Fruit fly (Drosophila melanogaster): ENCODE results near the gene Ir94e.

Ir94e gene

DNA sequence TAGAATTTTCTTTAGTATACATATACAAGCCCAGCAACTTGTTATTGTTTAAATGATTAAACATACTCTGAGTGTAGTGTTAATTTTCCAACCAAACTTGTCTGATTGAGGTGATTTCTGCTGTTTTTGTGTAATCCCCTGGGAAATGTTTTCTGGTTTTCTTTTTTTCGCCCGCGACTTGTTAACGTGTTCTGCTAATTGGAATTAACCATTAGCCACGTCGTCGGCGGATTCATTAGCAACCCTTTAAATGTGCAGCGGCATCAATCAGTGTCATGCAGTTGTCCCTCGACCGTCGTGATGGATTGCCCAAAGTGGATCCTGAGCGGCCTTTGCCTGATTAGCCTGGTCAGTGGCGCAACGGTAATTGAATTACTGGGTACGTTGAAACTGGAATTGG lies at the start of gene Ir94e:
Gene Ir94e, plus strand, starts transcription at position 301 of the 400 bp plus-strand sequence.
- TF ChIP-seq Crg-1 (GFP tag; optimal IDR thresholded peaks at IDR 0.05) (no peak), CG11617 (GFP tag; optimal IDR thresholded peaks at IDR 0.05) (no peak), cic (GFP tag; optimal IDR thresholded peaks at IDR 0.05) (no peak), tj (GFP tag; optimal IDR thresholded peaks at IDR 0.05) (no peak), pad (GFP tag; optimal IDR thresholded peaks at IDR 0.05) (no peak), ovo (GFP tag; optimal IDR thresholded peaks at IDR 0.05) (no peak), kay (GFP tag; ENCODE audit: borderline replicate concordance) (no peak), Mnt (GFP tag; optimal IDR thresholded peaks at IDR 0.05) (no peak), Hr96 (GFP tag; optimal IDR thresholded peaks at IDR 0.05) (no peak), CG7045 (GFP tag; optimal IDR thresholded peaks at IDR 0.05) (no peak), bab1 (GFP tag; optimal IDR thresholded peaks at IDR 0.05) (no peak), CG14711 (tag; optimal IDR thresholded peaks at IDR 0.05) (no peak), CG7101 (tag; optimal IDR thresholded peaks at IDR 0.05) (no peak), Clk (GFP tag; optimal IDR thresholded peaks at IDR 0.05) (no peak), cnc (optimal IDR thresholded peaks at IDR 0.05) (no peak), CG5204 (GFP tag; optimal IDR thresholded peaks at IDR 0.05) (no peak), CG12768 (GFP tag; optimal IDR thresholded peaks at IDR 0.05) (no peak), toe (GFP tag; optimal IDR thresholded peaks at IDR 0.05) (no peak), CG33017 (tag; optimal IDR thresholded peaks at IDR 0.05) (no peak), CG1620 (GFP tag; optimal IDR thresholded peaks at IDR 0.05) (no peak)

DNA sequence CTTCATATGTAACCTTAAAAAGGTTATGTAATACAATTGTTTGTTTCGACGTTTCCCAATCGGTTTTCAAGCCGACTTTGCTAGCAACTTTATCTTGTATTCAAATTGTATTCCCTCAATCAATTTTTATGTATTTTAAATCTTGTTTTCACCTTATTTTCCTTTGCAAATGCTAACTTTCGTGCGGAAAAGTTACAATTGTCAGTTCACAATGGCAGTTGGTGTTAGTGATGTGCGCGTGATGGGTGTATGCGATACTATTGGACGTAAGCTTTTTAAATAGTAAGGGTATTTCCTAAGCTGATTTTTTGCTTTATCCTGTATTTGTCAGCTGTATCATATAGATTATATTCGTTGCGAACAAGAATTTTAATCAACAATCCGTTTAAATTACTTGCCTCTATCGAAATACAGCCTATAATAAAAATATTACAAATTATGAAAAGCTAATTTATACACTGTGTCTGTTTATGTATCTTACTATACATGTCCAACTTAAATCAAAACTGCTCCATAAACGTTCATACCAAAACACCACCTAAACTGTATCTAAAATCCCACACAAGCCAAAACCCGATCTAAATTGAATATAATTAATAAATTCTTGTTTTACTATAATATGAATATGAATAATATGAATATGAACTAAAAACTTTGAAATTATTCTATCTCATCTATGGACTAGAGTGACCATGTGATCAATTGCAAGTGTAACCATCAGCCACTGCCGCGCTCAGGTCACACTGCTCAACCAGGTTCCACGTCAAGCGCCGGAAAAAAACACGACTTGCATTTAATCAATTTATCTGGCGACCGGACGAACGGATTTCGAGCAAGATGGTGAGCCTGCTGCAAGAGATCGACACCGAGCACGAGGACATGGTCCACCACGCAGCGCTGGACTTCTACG lies 49.2 kb upstream of the Ir94e start, which contains the start of the genes ATPsynCF6 and Sec13:
Gene ATPsynCF6, minus strand, starts transcription at position 236 of the 910 bp plus-strand sequence.
Gene Sec13, plus strand, starts transcription at position 450 of the 910 bp plus-strand sequence.
- TF ChIP-seq tj (GFP tag; optimal IDR thresholded peaks at IDR 0.05) (peak; percentile 14), Clk (GFP tag; optimal IDR thresholded peaks at IDR 0.05) (no peak), cnc (optimal IDR thresholded peaks at IDR 0.05) (no peak), Mnt (GFP tag; optimal IDR thresholded peaks at IDR 0.05) (peak; percentile 13), toe (GFP tag; optimal IDR thresholded peaks at IDR 0.05) (peak; percentile 88), Hr96 (GFP tag; optimal IDR thresholded peaks at IDR 0.05) (peak; percentile 53), Crg-1 (GFP tag; optimal IDR thresholded peaks at IDR 0.05) (no peak), CG5204 (GFP tag; optimal IDR thresholded peaks at IDR 0.05) (no peak), bab1 (GFP tag; optimal IDR thresholded peaks at IDR 0.05) (peak; percentile 51), ovo (GFP tag; optimal IDR thresholded peaks at IDR 0.05) (peak; percentile 8), pad (GFP tag; optimal IDR thresholded peaks at IDR 0.05) (peak; percentile 13), CG7101 (tag; optimal IDR thresholded peaks at IDR 0.05) (peak; percentile 29), kay (GFP tag; ENCODE audit: borderline replicate concordance) (no peak), CG7045 (GFP tag; optimal IDR thresholded peaks at IDR 0.05) (peak; percentile 60), CG33017 (tag; optimal IDR thresholded peaks at IDR 0.05) (peak; percentile 12), CG11617 (GFP tag; optimal IDR thresholded peaks at IDR 0.05) (no peak), CG12768 (GFP tag; optimal IDR thresholded peaks at IDR 0.05) (peak; percentile 49), cic (GFP tag; optimal IDR thresholded peaks at IDR 0.05) (no peak), CG14711 (tag; optimal IDR thresholded peaks at IDR 0.05) (peak; percentile 33), CG1620 (GFP tag; optimal IDR thresholded peaks at IDR 0.05) (no peak)

DNA sequence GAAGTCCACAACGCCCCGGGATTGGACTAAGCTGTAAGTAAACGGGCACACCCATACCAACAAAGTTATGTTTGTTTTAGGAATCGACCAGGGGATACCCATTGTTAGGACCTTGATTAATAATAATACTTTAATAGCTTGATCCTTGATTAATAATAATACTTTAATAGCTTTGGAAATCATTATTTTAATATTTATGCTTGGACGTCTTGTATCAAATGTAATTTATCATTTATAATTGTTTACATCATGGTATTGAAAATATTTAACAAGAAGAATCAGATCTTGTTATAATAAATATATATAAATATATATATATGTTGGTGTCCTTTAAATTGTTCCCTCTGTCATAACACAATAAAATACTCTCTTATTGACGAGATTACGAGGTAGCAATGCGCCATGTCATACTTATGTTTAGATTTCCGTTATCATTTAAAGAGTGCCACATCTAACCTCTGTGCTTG lies 48.4 kb upstream of the Ir94e start:
- TF ChIP-seq CG7101 (tag; optimal IDR thresholded peaks at IDR 0.05) (peak; percentile 76), CG7045 (GFP tag; optimal IDR thresholded peaks at IDR 0.05) (peak; percentile 63), CG1620 (GFP tag; optimal IDR thresholded peaks at IDR 0.05) (no peak), CG33017 (tag; optimal IDR thresholded peaks at IDR 0.05) (peak; percentile 81), CG11617 (GFP tag; optimal IDR thresholded peaks at IDR 0.05) (peak; percentile 65), CG14711 (tag; optimal IDR thresholded peaks at IDR 0.05) (peak; percentile 78), cnc (optimal IDR thresholded peaks at IDR 0.05) (no peak), CG12768 (GFP tag; optimal IDR thresholded peaks at IDR 0.05) (peak; percentile 40)

DNA sequence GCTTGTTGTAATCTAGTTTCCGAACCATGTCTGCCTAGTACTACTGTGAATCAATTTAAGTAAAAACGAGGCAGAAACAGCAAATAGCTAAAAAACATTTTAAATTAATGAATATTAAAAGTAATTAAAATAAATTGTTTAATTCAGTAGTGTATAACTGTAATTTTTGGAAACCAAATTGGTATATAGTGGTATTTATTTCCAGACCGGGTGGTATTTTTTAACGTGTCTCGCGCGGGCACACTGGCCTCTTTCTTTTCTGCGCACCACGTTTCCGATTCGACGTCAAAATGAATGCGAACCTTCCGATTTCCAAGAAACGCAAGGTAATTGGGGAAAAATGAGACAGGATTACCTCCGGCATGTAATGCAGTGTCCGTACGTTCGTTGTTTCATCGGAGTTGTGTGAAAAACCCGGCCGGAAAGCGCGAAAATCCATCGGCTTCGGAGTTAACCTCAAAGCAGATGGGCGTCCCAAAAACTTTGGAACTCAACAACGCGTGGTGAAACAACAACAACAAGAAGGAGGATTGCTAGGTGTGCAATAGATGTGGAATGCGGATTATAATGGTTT lies 46.7 kb upstream of the Ir94e start, which contains the start of gene RpS3:
Gene RpS3, plus strand, starts transcription at position 248 of the 574 bp plus-strand sequence.
- no peak for TF ChIP-seq CG1620 (GFP tag; optimal IDR thresholded peaks at IDR 0.05)
- peak; percentile 12 for TF ChIP-seq toe (GFP tag; optimal IDR thresholded peaks at IDR 0.05)
- no peak for TF ChIP-seq Clk (GFP tag; optimal IDR thresholded peaks at IDR 0.05)
- TF ChIP-seq CG11617 (GFP tag; optimal IDR thresholded peaks at IDR 0.05): peak; percentile 32
- TF ChIP-seq kay (GFP tag; ENCODE audit: borderline replicate concordance): no peak
- no peak for TF ChIP-seq CG5204 (GFP tag; optimal IDR thresholded peaks at IDR 0.05)
- no peak for TF ChIP-seq CG7045 (GFP tag; optimal IDR thresholded peaks at IDR 0.05)
- TF ChIP-seq tj (GFP tag; optimal IDR thresholded peaks at IDR 0.05): peak; percentile 5
- peak; percentile 3 for TF ChIP-seq Hr96 (GFP tag; optimal IDR thresholded peaks at IDR 0.05)
- peak; percentile 32 for TF ChIP-seq CG14711 (tag; optimal IDR thresholded peaks at IDR 0.05)
- TF ChIP-seq CG12768 (GFP tag; optimal IDR thresholded peaks at IDR 0.05): peak; percentile 72
- no peak for TF ChIP-seq pad (GFP tag; optimal IDR thresholded peaks at IDR 0.05)
- peak; percentile 58 for TF ChIP-seq bab1 (GFP tag; optimal IDR thresholded peaks at IDR 0.05)
- peak; percentile 46 for TF ChIP-seq CG7101 (tag; optimal IDR thresholded peaks at IDR 0.05)
- TF ChIP-seq CG33017 (tag; optimal IDR thresholded peaks at IDR 0.05): peak; percentile 6
- TF ChIP-seq cic (GFP tag; optimal IDR thresholded peaks at IDR 0.05): no peak
- peak; percentile 94 for TF ChIP-seq Mnt (GFP tag; optimal IDR thresholded peaks at IDR 0.05)
- TF ChIP-seq cnc (optimal IDR thresholded peaks at IDR 0.05): no peak
- peak; percentile 42 for TF ChIP-seq Crg-1 (GFP tag; optimal IDR thresholded peaks at IDR 0.05)
- TF ChIP-seq ovo (GFP tag; optimal IDR thresholded peaks at IDR 0.05): no peak

DNA sequence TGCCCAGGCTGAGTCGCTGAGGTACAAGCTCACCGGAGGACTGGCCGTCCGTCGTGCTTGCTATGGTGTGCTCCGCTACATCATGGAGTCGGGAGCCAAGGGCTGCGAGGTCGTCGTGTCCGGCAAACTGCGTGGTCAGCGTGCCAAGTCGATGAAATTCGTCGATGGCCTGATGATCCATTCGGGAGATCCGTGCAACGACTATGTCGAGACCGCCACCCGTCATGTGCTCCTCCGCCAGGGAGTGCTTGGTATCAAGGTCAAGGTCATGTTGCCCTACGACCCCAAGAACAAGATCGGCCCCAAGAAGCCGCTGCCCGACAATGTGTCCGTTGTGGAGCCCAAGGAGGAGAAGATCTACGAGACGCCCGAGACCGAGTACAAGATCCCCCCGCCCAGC lies 45.9 kb upstream of the Ir94e start:
- TF ChIP-seq bab1 (GFP tag; optimal IDR thresholded peaks at IDR 0.05) (no peak), cic (GFP tag; optimal IDR thresholded peaks at IDR 0.05) (no peak), Hr96 (GFP tag; optimal IDR thresholded peaks at IDR 0.05) (no peak), CG7045 (GFP tag; optimal IDR thresholded peaks at IDR 0.05) (no peak), kay (GFP tag; ENCODE audit: borderline replicate concordance) (no peak)
